Worm (Caenorhabditis elegans) whole organism, L1 larva: ENCODE measurements around the gene daf-10.

Source experiments
- ama-1 ChIP-seq: fragments of 150-350 bp; optimal IDR thresholded peaks from 2 replicates; lab custom pipeline; 2014
- ceh-82 ChIP-seq, 3 experiments: fragments of 150-350 bp in 1 of 3; sonication (generic microtip) in 2 of 3; optimal IDR thresholded peaks; 2 replicates each; lab custom pipeline; 2014 to 2017; ENCODE audit warnings: missing biosample characterization in 3 of 3, missing genetic modification characterization in 3 of 3
- ces-1 ChIP-seq: fragments of 150-350 bp; optimal IDR thresholded peaks from 2 replicates; lab custom pipeline; 2014; ENCODE audit warnings: missing biosample characterization, missing genetic modification reagents, missing genetic modification characterization
- egl-27 ChIP-seq, 2 experiments: fragments of 150-350 bp in 1 of 2; sonication (generic microtip); optimal IDR thresholded peaks; 3 replicates each; lab custom pipeline; 2017 to 2018; ENCODE audit warnings: missing biosample characterization in 2 of 2, missing genetic modification characterization in 2 of 2, missing genetic modification reagents in 2 of 2
- fkh-4 ChIP-seq: sonication (generic microtip); optimal IDR thresholded peaks from 2 replicates; lab custom pipeline; 2016; ENCODE audit warnings: missing compliant biosample characterization, missing genetic modification characterization, borderline replicate concordance
- hlh-4 ChIP-seq: sonication (generic microtip); optimal IDR thresholded peaks from 2 replicates; lab custom pipeline; 2016; ENCODE audit warnings: mild to moderate bottlenecking, missing genetic modification characterization, missing compliant biosample characterization
- lin-14 ChIP-seq: fragments of 200-800 bp; sonication (Bioruptor generic); optimal IDR thresholded peaks from 2 replicates; lab custom pipeline; 2018; ENCODE audit warnings: mild to moderate bottlenecking, missing genetic modification characterization, moderate library complexity, missing compliant biosample characterization
- lin-15B ChIP-seq: fragments of 150-350 bp; sonication (generic microtip); optimal IDR thresholded peaks from 3 replicates; lab custom pipeline; 2014; ENCODE audit warnings: missing biosample characterization, missing genetic modification characterization
- lsy-2 ChIP-seq, 2 experiments: fragments of 150-350 bp; optimal IDR thresholded peaks; 2 replicates each; lab custom pipeline; 2014; ENCODE audit warnings: missing biosample characterization in 2 of 2, missing genetic modification characterization in 2 of 2
- mep-1 ChIP-seq: fragments of 150-350 bp; optimal IDR thresholded peaks from 2 replicates; lab custom pipeline; 2014; ENCODE audit warnings: missing biosample characterization, missing genetic modification characterization
- pax-3 ChIP-seq: fragments of 200-800 bp; sonication (Bioruptor generic); optimal IDR thresholded peaks from 2 replicates; lab custom pipeline; 2018; ENCODE audit warnings: mild to moderate bottlenecking, missing genetic modification characterization, moderate library complexity, missing compliant biosample characterization
- ztf-11 ChIP-seq, 2 experiments: sonication (generic microtip); optimal IDR thresholded peaks; 2 replicates each; lab custom pipeline; 2016 to 2017; ENCODE audit warnings: missing genetic modification characterization in 2 of 2, missing biosample characterization in 1 of 2, missing compliant biosample characterization in 1 of 2
- ztf-4 ChIP-seq: fragments of 150-350 bp; optimal IDR thresholded peaks from 2 replicates; lab custom pipeline; 2014; ENCODE audit warnings: missing biosample characterization, missing genetic modification characterization

- no peak for TF ChIP-seq ztf-4
- TF ChIP-seq lin-15B, result no peak
- TF ChIP-seq egl-27 (tag; optimal IDR thresholded peaks at IDR 0.05; lab: Kevin White, UChicago), result no peak
- no peak for TF ChIP-seq fkh-4 (tag; lab: Kevin White, UChicago)
- no peak for TF ChIP-seq lsy-2 (tag; optimal IDR thresholded peaks at IDR 0.05; lab: Kevin White, UChicago)
- TF ChIP-seq ceh-82 (tag; optimal IDR thresholded peaks at IDR 0.05; lab: Kevin White, UChicago), result no peak
- no peak for TF ChIP-seq pax-3 (tag; lab: Kevin White, UChicago)
- no peak for TF ChIP-seq mep-1 (tag; lab: Kevin White, UChicago)
- no peak for TF ChIP-seq ama-1 (lab: Kevin White, UChicago)
- TF ChIP-seq ztf-11 (tag; optimal IDR thresholded peaks at IDR 0.05; lab: Kevin White, UChicago), result no peak
- TF ChIP-seq lin-14 (GFP tag; lab: Kevin White, UChicago), result no peak
- no peak for TF ChIP-seq hlh-4 (tag; lab: Kevin White, UChicago)
- no peak for TF ChIP-seq ces-1
Measured at ce11 chrIV:9135377-9135776, 10.6 kb downstream of the daf-10 start, which contains the start of gene delm-1.
